Fruit fly (Drosophila melanogaster) whole organism, embryonic: Measurements from ENCODE around the gene CG17666.

ENCODE experiments used
- CG10147 ChIP-seq: fragments of 200-800 bp; sonication (Bioruptor generic); optimal IDR thresholded peaks from 2 replicates; lab custom pipeline; 2019; ENCODE audit warnings: missing biosample characterization, mild to moderate bottlenecking, missing genetic modification characterization, moderate library complexity
- CG12219 ChIP-seq: fragments of 200-800 bp; sonication (Bioruptor generic); optimal IDR thresholded peaks from 3 replicates; lab custom pipeline; 2018; ENCODE audit warnings: missing biosample characterization, mild to moderate bottlenecking, missing genetic modification characterization
- CG12942 ChIP-seq: fragments of 200-800 bp; sonication (Bioruptor generic); optimal IDR thresholded peaks from 3 replicates; lab custom pipeline; 2016; ENCODE audit warnings: missing biosample characterization, missing genetic modification characterization
- CG14014 ChIP-seq: fragments of 200-800 bp; sonication (Bioruptor generic); IDR thresholded peaks from 2 replicates; pipeline ENCODE4 v1.3.6; 2022; ENCODE audit warnings: missing biosample characterization, missing genetic modification characterization
- CG14667 ChIP-seq: fragments of 200-800 bp; sonication (Bioruptor generic); IDR thresholded peaks from 2 replicates; pipeline ENCODE4 v1.3.6; 2022; ENCODE audit warnings: missing biosample characterization, missing genetic modification characterization
- CG18764 ChIP-seq: fragments of 200-800 bp; sonication (Bioruptor generic); optimal IDR thresholded peaks from 3 replicates; lab custom pipeline; 2016; ENCODE audit warnings: missing biosample characterization, missing genetic modification characterization
- CG2712 ChIP-seq: fragments of 200-800 bp; optimal IDR thresholded peaks from 3 replicates; lab custom pipeline; 2019; ENCODE audit warnings: missing biosample characterization, mild to moderate bottlenecking, missing genetic modification characterization, moderate library complexity
- CG2875 ChIP-seq: fragments of 200-800 bp; sonication (Bioruptor generic); optimal IDR thresholded peaks from 2 replicates; lab custom pipeline; 2017; ENCODE audit warnings: missing biosample characterization, mild to moderate bottlenecking, missing genetic modification characterization, missing genetic modification reagents
- CG31365 ChIP-seq: fragments of 200-800 bp; sonication (Bioruptor generic); optimal IDR thresholded peaks from 2 replicates; lab custom pipeline; 2018; ENCODE audit warnings: missing biosample characterization, mild to moderate bottlenecking, missing genetic modification characterization
- CG33213 ChIP-seq: fragments of 200-800 bp; sonication (Bioruptor generic); optimal IDR thresholded peaks from 3 replicates; lab custom pipeline; 2016; ENCODE audit warnings: missing biosample characterization, missing genetic modification characterization
- CG33557 ChIP-seq: fragments of 200-800 bp; sonication (Bioruptor generic); optimal IDR thresholded peaks from 2 replicates; lab custom pipeline; 2019; ENCODE audit warnings: missing biosample characterization, mild to moderate bottlenecking, missing genetic modification characterization, moderate library complexity
- CG3407 ChIP-seq: fragments of 200-800 bp; sonication (Bioruptor generic); optimal IDR thresholded peaks from 2 replicates; lab custom pipeline; 2018; ENCODE audit warnings: missing biosample characterization, mild to moderate bottlenecking, missing genetic modification characterization
- CG42726 ChIP-seq: fragments of 200-800 bp; sonication (Bioruptor generic); IDR thresholded peaks from 2 replicates; pipeline ENCODE4 v1.3.6; 2022; ENCODE audit warnings: missing biosample characterization, missing genetic modification characterization; ENCODE audit not compliant: partially characterized antibody
- CG4424 ChIP-seq: fragments of 200-800 bp; sonication (Bioruptor generic); optimal IDR thresholded peaks from 3 replicates; lab custom pipeline; 2016; ENCODE audit warnings: missing biosample characterization, missing genetic modification characterization
- CG4820 ChIP-seq: fragments of 200-800 bp; sonication (Bioruptor generic); optimal IDR thresholded peaks from 3 replicates; lab custom pipeline; 2016; ENCODE audit warnings: missing biosample characterization, missing genetic modification characterization
- CG6854 ChIP-seq: fragments of 200-800 bp; sonication (Bioruptor generic); optimal IDR thresholded peaks from 3 replicates; lab custom pipeline; 2017; ENCODE audit warnings: missing biosample characterization, mild to moderate bottlenecking, missing genetic modification characterization
- CG7839 ChIP-seq: fragments of 200-800 bp; sonication (Bioruptor generic); optimal IDR thresholded peaks from 3 replicates; lab custom pipeline; 2018; ENCODE audit warnings: missing biosample characterization, mild to moderate bottlenecking, missing genetic modification characterization, moderate library complexity
- D ChIP-seq, 2 experiments: fragments of 200-800 bp in 1 of 2; fragments of >200 bp in 1 of 2; sonication (Bioruptor generic) in 1 of 2; optimal IDR thresholded peaks; 2 replicates in 1 of 2; 3 replicates in 1 of 2; lab custom pipeline; 2017; ENCODE audit warnings: mild to moderate bottlenecking in 1 of 2, missing biosample characterization in 1 of 2, missing genetic modification characterization in 1 of 2, missing genetic modification reagents in 1 of 2
- Dip2 ChIP-seq: fragments of 200-800 bp; sonication (Bioruptor generic); IDR thresholded peaks from 2 replicates; pipeline ENCODE4 v1.3.6; 2022; ENCODE audit warnings: missing biosample characterization, missing genetic modification characterization
- Doc2 ChIP-seq: fragments of 200-800 bp; sonication (Bioruptor generic); IDR thresholded peaks from 2 replicates; pipeline ENCODE4 v1.3.6; 2022; ENCODE audit warnings: missing biosample characterization, missing genetic modification characterization
- Drgx ChIP-seq: fragments of 200-800 bp; sonication (Bioruptor generic); IDR thresholded peaks from 2 replicates; pipeline ENCODE4 v1.3.6; 2022; ENCODE audit warnings: missing biosample characterization, missing genetic modification characterization
- Hand ChIP-seq: fragments of 200-800 bp; sonication (Bioruptor generic); optimal IDR thresholded peaks from 2 replicates; lab custom pipeline; 2017; ENCODE audit warnings: mild to moderate bottlenecking, missing biosample characterization, missing genetic modification reagents, missing genetic modification characterization
- Hsf ChIP-seq: fragments of 200-800 bp; sonication (Bioruptor generic); optimal IDR thresholded peaks from 3 replicates; lab custom pipeline; 2016; ENCODE audit warnings: missing biosample characterization, missing genetic modification characterization
- Jarid2 ChIP-seq: fragments of 200-800 bp; sonication (Bioruptor generic); optimal IDR thresholded peaks from 3 replicates; lab custom pipeline; 2017; ENCODE audit warnings: mild to moderate bottlenecking, missing biosample characterization, missing genetic modification reagents, missing genetic modification characterization
- Max ChIP-seq: fragments of 200-800 bp; sonication (Bioruptor generic); optimal IDR thresholded peaks from 2 replicates; lab custom pipeline; 2016; ENCODE audit warnings: missing biosample characterization, mild to moderate bottlenecking, missing genetic modification characterization
- Nf-YA ChIP-seq: fragments of 200-800 bp; sonication (Bioruptor generic); IDR thresholded peaks from 2 replicates; pipeline ENCODE4 v1.3.6; 2022; ENCODE audit warnings: missing biosample characterization, missing genetic modification characterization
- Optix ChIP-seq: fragments of 200-800 bp; sonication (Bioruptor generic); IDR thresholded peaks from 3 replicates; pipeline ENCODE4 v1.3.6; 2022; ENCODE audit warnings: missing biosample characterization, missing genetic modification characterization
- Scr ChIP-seq: fragments of 200-800 bp; sonication (Bioruptor generic); IDR thresholded peaks from 2 replicates; pipeline ENCODE4 v1.3.6; 2022; ENCODE audit warnings: missing biosample characterization, missing genetic modification characterization; ENCODE audit not compliant: partially characterized antibody
- Trl ChIP-seq, 3 experiments: fragments of >200 bp in 2 of 3; fragments of 200-800 bp in 1 of 3; sonication (Bioruptor generic) in 1 of 3; optimal IDR thresholded peaks; 2 replicates in 1 of 3; 3 replicates in 2 of 3; lab custom pipeline; 2016 to 2017; ENCODE audit warnings: missing biosample characterization in 1 of 3, missing genetic modification characterization in 1 of 3
- aop ChIP-seq: fragments of 200-800 bp; sonication (Bioruptor generic); IDR thresholded peaks from 2 replicates; pipeline ENCODE4 v1.3.6; 2022; ENCODE audit warnings: missing biosample characterization, missing genetic modification characterization
- ato ChIP-seq: fragments of 200-800 bp; sonication (Bioruptor generic); IDR thresholded peaks from 2 replicates; pipeline ENCODE4 v1.3.6; 2022; ENCODE audit warnings: missing biosample characterization, missing genetic modification characterization; ENCODE audit not compliant: partially characterized antibody
- cg ChIP-seq: fragments of 200-800 bp; sonication (Bioruptor generic); optimal IDR thresholded peaks from 3 replicates; lab custom pipeline; 2019; ENCODE audit warnings: missing biosample characterization, mild to moderate bottlenecking, missing genetic modification characterization, moderate library complexity
- chm ChIP-seq: fragments of 200-800 bp; sonication (Bioruptor generic); IDR thresholded peaks from 2 replicates; pipeline ENCODE4 v1.3.6; 2022; ENCODE audit warnings: missing biosample characterization, missing genetic modification characterization
- crc ChIP-seq: fragments of 200-800 bp; sonication (Bioruptor generic); optimal IDR thresholded peaks from 2 replicates; lab custom pipeline; 2016; ENCODE audit warnings: missing biosample characterization, missing genetic modification characterization
- cwo ChIP-seq: fragments of 200-800 bp; sonication (Bioruptor generic); optimal IDR thresholded peaks from 3 replicates; lab custom pipeline; 2017; ENCODE audit warnings: missing biosample characterization, missing genetic modification characterization, mild to moderate bottlenecking, moderate library complexity, missing genetic modification reagents
- dmrt99B ChIP-seq: fragments of 200-800 bp; sonication (Bioruptor generic); optimal IDR thresholded peaks from 2 replicates; lab custom pipeline; 2018; ENCODE audit warnings: missing biosample characterization, mild to moderate bottlenecking, missing genetic modification characterization, moderate library complexity
- eyg ChIP-seq: fragments of 200-800 bp; sonication (Bioruptor generic); optimal IDR thresholded peaks from 3 replicates; lab custom pipeline; 2016; ENCODE audit warnings: missing biosample characterization, missing genetic modification characterization
- hb ChIP-seq: fragments of 200-800 bp; sonication (Bioruptor generic); IDR thresholded peaks from 3 replicates; pipeline ENCODE4 v1.3.6; 2022; ENCODE audit warnings: missing biosample characterization, missing genetic modification characterization; ENCODE audit not compliant: partially characterized antibody
- hbn ChIP-seq: fragments of 200-800 bp; sonication (Bioruptor generic); IDR thresholded peaks from 2 replicates; pipeline ENCODE4 v1.3.6; 2022; ENCODE audit warnings: missing biosample characterization, missing genetic modification characterization; ENCODE audit not compliant: partially characterized antibody
- lab ChIP-seq: fragments of 200-800 bp; sonication (Bioruptor generic); optimal IDR thresholded peaks from 3 replicates; lab custom pipeline; 2017; ENCODE audit warnings: missing biosample characterization, missing genetic modification characterization, mild to moderate bottlenecking, moderate library complexity, missing genetic modification reagents
- odd ChIP-seq: fragments of 200-800 bp; sonication (Bioruptor generic); optimal IDR thresholded peaks from 2 replicates; lab custom pipeline; 2017; ENCODE audit warnings: missing biosample characterization, mild to moderate bottlenecking, missing genetic modification characterization
- pita ChIP-seq: fragments of 200-800 bp; sonication (Bioruptor generic); optimal IDR thresholded peaks from 2 replicates; lab custom pipeline; 2017; ENCODE audit warnings: missing biosample characterization, mild to moderate bottlenecking, missing genetic modification characterization
- run ChIP-seq: fragments of 200-800 bp; sonication (Bioruptor generic); optimal IDR thresholded peaks from 3 replicates; lab custom pipeline; 2018; ENCODE audit warnings: missing biosample characterization, mild to moderate bottlenecking, missing genetic modification characterization
- scrt ChIP-seq: fragments of 200-800 bp; sonication (Bioruptor generic); optimal IDR thresholded peaks from 2 replicates; lab custom pipeline; 2018; ENCODE audit warnings: missing biosample characterization, mild to moderate bottlenecking, missing genetic modification characterization, moderate library complexity
- sens ChIP-seq: fragments of 200-800 bp; sonication (Bioruptor generic); peaks from one replicate; lab custom pipeline; 2016; ENCODE audit warnings: missing biosample characterization, missing genetic modification characterization
- sim ChIP-seq: fragments of 200-800 bp; sonication (Bioruptor generic); IDR thresholded peaks from 2 replicates; pipeline ENCODE4 v1.3.6; 2022; ENCODE audit warnings: missing biosample characterization, missing genetic modification characterization
- so ChIP-seq: fragments of 200-800 bp; sonication (Bioruptor generic); IDR thresholded peaks from 3 replicates; pipeline ENCODE4 v1.3.6; 2022; ENCODE audit warnings: missing biosample characterization, missing genetic modification characterization
- tio ChIP-seq: fragments of 200-800 bp; sonication (Bioruptor generic); optimal IDR thresholded peaks from 2 replicates; lab custom pipeline; 2017; ENCODE audit warnings: missing biosample characterization, missing genetic modification characterization, inconsistent platforms
- wdn ChIP-seq: fragments of 200-800 bp; sonication (Bioruptor generic); IDR thresholded peaks from 2 replicates; pipeline ENCODE4 v1.3.6; 2022; ENCODE audit warnings: missing biosample characterization, missing genetic modification characterization

CG17666 gene

DNA sequence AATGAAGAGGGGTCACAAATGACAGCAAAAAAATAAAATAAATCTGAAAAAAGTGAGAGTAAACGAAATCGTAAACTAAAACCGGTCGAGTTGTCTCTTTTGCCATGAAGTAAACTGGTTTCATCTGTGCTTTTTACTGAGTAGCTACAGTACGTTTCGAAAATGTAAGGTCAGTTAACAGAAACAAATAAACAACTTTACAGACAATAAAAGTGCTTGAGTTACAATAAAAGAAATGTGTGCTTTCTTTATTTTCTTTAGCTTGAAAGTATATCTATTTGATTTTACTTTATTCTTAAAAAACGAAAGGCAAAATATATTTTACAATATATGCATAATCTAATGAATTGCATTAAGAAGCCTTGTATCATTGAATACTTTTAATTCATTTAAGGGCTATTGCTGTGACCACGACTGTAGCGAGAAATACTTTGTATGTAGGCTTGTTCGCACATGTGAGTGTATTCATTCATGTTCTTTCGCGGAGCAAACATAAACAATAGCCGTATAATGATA is 11.9 kb downstream of the CG17666 start (continued):
- TF ChIP-seq CG4820 (GFP tag; lab: Kevin White, UChicago) (peak; percentile 15), ato (GFP tag; lab: Robert Waterston, UW) (no peak), odd (peak; percentile 37), Drgx (GFP tag; lab: Robert Waterston, UW) (peak; percentile 84), CG18764 (GFP tag; lab: Kevin White, UChicago) (no peak), run (peak; percentile 64), CG10147 (GFP tag; lab: Kevin White, UChicago) (peak; percentile 75), CG14667 (GFP tag; lab: Robert Waterston, UW) (peak; percentile 9; the same call in 1 of the 2 replicates), Trl (optimal IDR thresholded peaks at IDR 0.05; lab: Kevin White, UChicago) (no peak), Trl (GFP tag; optimal IDR thresholded peaks at IDR 0.05; lab: Kevin White, UChicago) (no peak), lab (peak; percentile 66), Optix (GFP tag; lab: Robert Waterston, UW) (no peak), sim (GFP tag; lab: Robert Waterston, UW) (no peak), so (GFP tag; lab: Robert Waterston, UW) (no peak), dmrt99B (tag; lab: Kevin White, UChicago) (peak; percentile 76), Scr (GFP tag; lab: Robert Waterston, UW) (no peak), Hand (GFP tag; lab: Kevin White, UChicago) (no peak), aop (GFP tag; lab: Robert Waterston, UW) (no peak), chm (GFP tag; lab: Robert Waterston, UW) (no peak), Jarid2 (peak; percentile 18), crc (GFP tag; lab: Kevin White, UChicago) (no peak), tio (GFP tag; lab: Kevin White, UChicago) (peak; percentile 30), cg (GFP tag; lab: Kevin White, UChicago) (no peak), CG33213 (GFP tag; lab: Kevin White, UChicago) (no peak), Max (GFP tag; lab: Kevin White, UChicago) (peak; percentile 18), hb (no peak), CG42726 (GFP tag; lab: Robert Waterston, UW) (no peak), CG33557 (GFP tag; lab: Kevin White, UChicago) (peak; percentile 17), CG14014 (0 out of 2 replicates have a peak, but pooled peaks have one; percentile 48), CG31365 (tag; lab: Kevin White, UChicago) (no peak), Doc2 (no peak), wdn (GFP tag; lab: Robert Waterston, UW) (0 out of 2 replicates have a peak, but pooled peaks have one; percentile 9), CG3407 (GFP tag; lab: Kevin White, UChicago) (peak; percentile 31), CG2875 (GFP tag; lab: Kevin White, UChicago) (peak; percentile 9), Nf-YA (no peak), Hsf (peak; percentile 21), pita (no peak), CG7839 (peak; percentile 78), cwo (peak; percentile 66), CG12942 (GFP tag; lab: Kevin White, UChicago) (no peak), D (optimal IDR thresholded peaks at IDR 0.05; lab: Kevin White, UChicago) (no peak), D (GFP tag; optimal IDR thresholded peaks at IDR 0.05; lab: Kevin White, UChicago) (peak; percentile 8), hbn (no peak), eyg (no peak), Dip2 (GFP tag; lab: Robert Waterston, UW) (no peak), scrt (GFP tag; lab: Kevin White, UChicago) (peak; percentile 56), CG2712 (tag; lab: Kevin White, UChicago) (peak; percentile 79), CG12219 (peak; percentile 63), sens (GFP tag; lab: Kevin White, UChicago) (peak; percentile 81), CG6854 (peak; percentile 49), CG4424 (peak; percentile 58)
